Worm (Caenorhabditis elegans): ENCODE measurements around the gene ugt-7.

DNA sequence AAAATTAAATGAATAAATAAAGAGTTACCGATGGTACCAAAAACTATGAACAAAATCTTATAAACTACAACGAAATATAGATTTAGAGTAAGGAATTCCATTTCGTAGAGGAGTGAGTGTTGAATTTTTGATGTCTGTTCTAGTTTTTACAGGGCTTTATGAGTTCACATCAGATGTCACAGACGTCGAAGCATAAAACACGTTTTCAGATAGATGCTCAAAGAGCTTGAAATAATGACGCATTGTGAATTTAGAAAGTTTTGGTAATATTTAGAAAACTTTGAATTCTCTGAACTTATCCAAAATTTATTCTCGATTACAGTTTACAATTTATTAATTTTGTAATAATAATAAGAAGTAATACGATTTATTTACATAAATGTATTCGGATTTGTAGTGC, 27.4 kb downstream of the ugt-7 start, which contains the start of gene srsx-9:
- TF ChIP-seq dao-5 (tag; optimal IDR thresholded peaks at IDR 0.05) (no peak), him-1 (tag; optimal IDR thresholded peaks at IDR 0.05) (no peak), W03F9.2 (tag; optimal IDR thresholded peaks at IDR 0.05) (no peak)

Data from whole organism, L4/young adult.